Worm (Caenorhabditis elegans) whole organism, young adult: Measurements from ENCODE around the gene C06G4.4.

Source experiments
- B0336.3 ChIP-seq: fragments of 200-800 bp; sonication (Bioruptor generic); IDR thresholded peaks from 2 replicates; pipeline ENCODE4 v1.3.6; 2022; ENCODE audit warnings: missing genetic modification characterization, missing compliant biosample characterization
- C06A6.2 ChIP-seq: fragments of 200-800 bp; sonication (Bioruptor generic); conservative IDR thresholded peaks from 2 replicates; pipeline ENCODE4 v1.3.6; 2022; ENCODE audit warnings: missing genetic modification characterization, missing compliant biosample characterization
- C17E4.6 ChIP-seq: fragments of 200-800 bp; sonication (Bioruptor generic); IDR thresholded peaks from 2 replicates; pipeline ENCODE4 v1.3.6; 2022; ENCODE audit warnings: missing genetic modification reagents, missing genetic modification characterization, missing compliant biosample characterization
- F39B2.1 ChIP-seq: fragments of 200-800 bp; sonication (Bioruptor generic); IDR thresholded peaks from 2 replicates; pipeline ENCODE4 v1.3.6; 2022; ENCODE audit warnings: missing genetic modification reagents, missing genetic modification characterization, missing compliant biosample characterization
- F49E8.2 ChIP-seq: sonication (generic microtip); optimal IDR thresholded peaks from 3 replicates; lab custom pipeline; 2017; ENCODE audit warnings: missing genetic modification characterization, mild to moderate bottlenecking, missing compliant biosample characterization, antibody characterized with exemption, moderate library complexity; ENCODE audit not compliant: insufficient read depth
- F52B5.7 ChIP-seq: sonication (generic microtip); optimal IDR thresholded peaks from 2 replicates; lab custom pipeline; 2016; ENCODE audit warnings: mild to moderate bottlenecking, missing genetic modification characterization, missing compliant biosample characterization
- F55B11.4 ChIP-seq: sonication (generic microtip); optimal IDR thresholded peaks from 2 replicates; lab custom pipeline; 2016; ENCODE audit warnings: missing compliant biosample characterization, missing genetic modification characterization, borderline replicate concordance; ENCODE audit not compliant: insufficient read depth
- F57A8.1 ChIP-seq: fragments of 200-800 bp; sonication (Bioruptor generic); optimal IDR thresholded peaks from 2 replicates; lab custom pipeline; 2018; ENCODE audit warnings: mild to moderate bottlenecking, missing genetic modification characterization, moderate library complexity, missing compliant biosample characterization
- K11D2.4 ChIP-seq: fragments of 200-800 bp; sonication (Bioruptor generic); IDR thresholded peaks from 2 replicates; pipeline ENCODE4 v1.3.6; 2022; ENCODE audit warnings: missing genetic modification reagents, missing genetic modification characterization, missing compliant biosample characterization
- Y56A3A.18 ChIP-seq: fragments of 200-800 bp; sonication (Bioruptor generic); IDR thresholded peaks from 2 replicates; pipeline ENCODE4 v1.3.6; 2022; ENCODE audit warnings: missing genetic modification reagents, missing genetic modification characterization, missing compliant biosample characterization
- ZK185.1 ChIP-seq: sonication (generic microtip); optimal IDR thresholded peaks from 2 replicates; lab custom pipeline; 2016; ENCODE audit warnings: mild to moderate bottlenecking, missing genetic modification characterization, missing compliant biosample characterization; ENCODE audit not compliant: poor library complexity, severe bottlenecking
- attf-3 ChIP-seq: fragments of 200-800 bp; sonication (Bioruptor generic); conservative IDR thresholded peaks from 2 replicates; pipeline ENCODE4 v1.3.6; 2022; ENCODE audit warnings: missing genetic modification reagents, missing genetic modification characterization, missing compliant biosample characterization
- attf-6 ChIP-seq: fragments of 200-800 bp; sonication (Bioruptor generic); IDR thresholded peaks from 2 replicates; pipeline ENCODE4 v1.3.6; 2022; ENCODE audit warnings: missing genetic modification reagents, missing genetic modification characterization, missing compliant biosample characterization
- bed-2 ChIP-seq: fragments of 200-800 bp; sonication (Bioruptor generic); IDR thresholded peaks from 2 replicates; pipeline ENCODE4 v1.3.6; 2022; ENCODE audit warnings: missing genetic modification reagents, missing genetic modification characterization, missing compliant biosample characterization
- ccch-3 ChIP-seq: fragments of 200-800 bp; sonication (Bioruptor generic); optimal IDR thresholded peaks from 2 replicates; lab custom pipeline; 2018; ENCODE audit warnings: mild to moderate bottlenecking, missing genetic modification characterization, missing compliant biosample characterization
- cebp-1 ChIP-seq, 2 experiments: fragments of 200-800 bp in 1 of 2; sonication (Bioruptor generic) in 1 of 2; sonication (generic microtip) in 1 of 2; IDR thresholded peaks in 1 of 2; optimal IDR thresholded peaks in 1 of 2; 2 replicates each; pipeline versions ENCODE4 v1.3.6 to Lab custom; 2017 to 2022; ENCODE audit warnings: missing compliant biosample characterization in 2 of 2, missing genetic modification characterization in 2 of 2, mild to moderate bottlenecking in 1 of 2, missing genetic modification reagents in 1 of 2, moderate library complexity in 1 of 2
- cebp-2 ChIP-seq: fragments of 200-800 bp; sonication (Bioruptor generic); IDR thresholded peaks from 2 replicates; pipeline ENCODE4 v1.3.6; 2022; ENCODE audit warnings: missing genetic modification characterization, missing compliant biosample characterization
- ceh-100 ChIP-seq: fragments of 200-800 bp; sonication (Bioruptor generic); IDR thresholded peaks from 2 replicates; pipeline ENCODE4 v1.3.6; 2022; ENCODE audit warnings: missing genetic modification reagents, missing genetic modification characterization, missing compliant biosample characterization
- ceh-40 ChIP-seq: fragments of 200-800 bp; sonication (Bioruptor generic); IDR thresholded peaks from 2 replicates; pipeline ENCODE4 v1.3.6; 2022; ENCODE audit warnings: missing genetic modification characterization, missing compliant biosample characterization
- ceh-91 ChIP-seq: fragments of 200-800 bp; sonication (Bioruptor generic); IDR thresholded peaks from 2 replicates; pipeline ENCODE4 v1.3.6; 2022; ENCODE audit warnings: missing genetic modification reagents, missing genetic modification characterization, missing compliant biosample characterization
- dox-1 ChIP-seq: fragments of 200-800 bp; sonication (Bioruptor generic); IDR thresholded peaks from 2 replicates; pipeline ENCODE4 v1.3.6; 2022; ENCODE audit warnings: missing genetic modification reagents, missing genetic modification characterization, missing compliant biosample characterization
- dpff-1 ChIP-seq: sonication (generic microtip); optimal IDR thresholded peaks from 2 replicates; lab custom pipeline; 2017; ENCODE audit warnings: mild to moderate bottlenecking, missing genetic modification characterization, missing compliant biosample characterization
- ekl-4 ChIP-seq: fragments of 200-800 bp; sonication (Bioruptor generic); IDR thresholded peaks from 2 replicates; pipeline ENCODE4 v1.3.6; 2022; ENCODE audit warnings: missing genetic modification reagents, missing genetic modification characterization, missing compliant biosample characterization
- fkh-3 ChIP-seq: sonication (generic microtip); optimal IDR thresholded peaks from 2 replicates; lab custom pipeline; 2016; ENCODE audit warnings: mild to moderate bottlenecking, missing genetic modification characterization, missing compliant biosample characterization
- hmg-1.2 ChIP-seq: fragments of 200-800 bp; sonication (Bioruptor generic); IDR thresholded peaks from 2 replicates; pipeline ENCODE4 v1.3.6; 2022; ENCODE audit warnings: missing genetic modification reagents, missing genetic modification characterization, missing compliant biosample characterization
- lin-26 ChIP-seq: fragments of 200-800 bp; sonication (Bioruptor generic); IDR thresholded peaks from 2 replicates; pipeline ENCODE4 v1.3.6; 2022; ENCODE audit warnings: missing genetic modification reagents, missing genetic modification characterization, missing compliant biosample characterization
- lin-54 ChIP-seq: fragments of 200-800 bp; sonication (Bioruptor generic); optimal IDR thresholded peaks from 2 replicates; lab custom pipeline; 2018; ENCODE audit warnings: mild to moderate bottlenecking, missing genetic modification characterization, missing compliant biosample characterization
- lir-1 ChIP-seq: fragments of 200-800 bp; sonication (Bioruptor generic); conservative IDR thresholded peaks from 2 replicates; pipeline ENCODE4 v1.3.6; 2022; ENCODE audit warnings: missing genetic modification reagents, missing genetic modification characterization, missing compliant biosample characterization
- lsl-1 ChIP-seq: fragments of 200-800 bp; sonication (Bioruptor generic); optimal IDR thresholded peaks from 2 replicates; lab custom pipeline; 2018; ENCODE audit warnings: mild to moderate bottlenecking, missing genetic modification characterization, moderate library complexity, missing compliant biosample characterization
- madf-3 ChIP-seq: fragments of 200-800 bp; sonication (Bioruptor generic); IDR thresholded peaks from 2 replicates; pipeline ENCODE4 v1.3.6; 2022; ENCODE audit warnings: missing genetic modification reagents, missing genetic modification characterization, missing compliant biosample characterization
- madf-6 ChIP-seq: fragments of 200-800 bp; sonication (Bioruptor generic); IDR thresholded peaks from 2 replicates; pipeline ENCODE4 v1.3.6; 2022; ENCODE audit warnings: missing genetic modification reagents, missing genetic modification characterization, missing compliant biosample characterization
- nfya-1 ChIP-seq: sonication (generic microtip); optimal IDR thresholded peaks from 2 replicates; lab custom pipeline; 2017; ENCODE audit warnings: antibody characterized with exemption, missing compliant biosample characterization, missing genetic modification characterization, borderline replicate concordance; ENCODE audit not compliant: insufficient read depth
- pha-4 ChIP-seq: fragments of 150-350 bp; sonication (generic microtip); optimal IDR thresholded peaks from 2 replicates; lab custom pipeline; 2014; ENCODE audit warnings: missing biosample characterization, missing genetic modification reagents, missing genetic modification characterization
- repo-1 ChIP-seq: sonication (generic microtip); optimal IDR thresholded peaks from 2 replicates; lab custom pipeline; 2017; ENCODE audit warnings: mild to moderate bottlenecking, missing genetic modification characterization, missing compliant biosample characterization
- sdz-38 ChIP-seq: sonication (generic microtip); optimal IDR thresholded peaks from 2 replicates; lab custom pipeline; 2016; ENCODE audit warnings: missing genotype, missing genetic modification characterization, missing compliant biosample characterization
- snpc-1.1 ChIP-seq: sonication (generic microtip); optimal IDR thresholded peaks from 2 replicates; lab custom pipeline; 2017; ENCODE audit warnings: missing genetic modification characterization, mild to moderate bottlenecking, missing compliant biosample characterization, antibody characterized with exemption, moderate library complexity, missing genotype, missing genetic modification reagents; ENCODE audit not compliant: insufficient read depth
- snpc-4 ChIP-seq, 5 experiments: fragments of 150-350 bp in 1 of 5; sonication (generic microtip) in 4 of 5; optimal IDR thresholded peaks; 2 replicates each; lab custom pipeline; 2014 to 2018; ENCODE audit warnings: missing genetic modification characterization in 5 of 5, missing biosample characterization in 3 of 5, antibody characterized with exemption in 2 of 5, mild to moderate bottlenecking in 2 of 5, missing compliant biosample characterization in 2 of 5, missing genotype in 2 of 5, moderate library complexity in 2 of 5, missing genetic modification reagents in 1 of 5
- somi-1 ChIP-seq: fragments of 200-800 bp; sonication (Bioruptor generic); optimal IDR thresholded peaks from 2 replicates; lab custom pipeline; 2018; ENCODE audit warnings: mild to moderate bottlenecking, missing genetic modification characterization, missing compliant biosample characterization
- tlf-1 ChIP-seq: fragments of 200-800 bp; sonication (Bioruptor generic); optimal IDR thresholded peaks from 2 replicates; lab custom pipeline; 2018; ENCODE audit warnings: mild to moderate bottlenecking, missing genetic modification characterization, missing compliant biosample characterization
- xnd-1 ChIP-seq: sonication (generic microtip); optimal IDR thresholded peaks from 2 replicates; lab custom pipeline; 2016; ENCODE audit warnings: missing genotype, missing genetic modification reagents, missing genetic modification characterization, missing compliant biosample characterization
- zim-3 ChIP-seq: sonication (generic microtip); optimal IDR thresholded peaks from 2 replicates; lab custom pipeline; 2017; ENCODE audit warnings: mild to moderate bottlenecking, missing genetic modification characterization, moderate library complexity, missing compliant biosample characterization
- ztf-26 ChIP-seq: sonication (generic microtip); optimal IDR thresholded peaks from 2 replicates; lab custom pipeline; 2017; ENCODE audit warnings: missing genetic modification characterization, missing compliant biosample characterization
- ztf-28 ChIP-seq: fragments of 200-800 bp; sonication (Bioruptor generic); IDR thresholded peaks from 2 replicates; pipeline ENCODE4 v1.3.6; 2022; ENCODE audit warnings: missing genetic modification reagents, missing genetic modification characterization, missing compliant biosample characterization
- ztf-6 ChIP-seq: fragments of 200-800 bp; sonication (Bioruptor generic); IDR thresholded peaks from 2 replicates; pipeline ENCODE4 v1.3.6; 2022; ENCODE audit warnings: missing genetic modification reagents, missing genetic modification characterization, missing compliant biosample characterization

The C06G4.4 gene

DNA sequence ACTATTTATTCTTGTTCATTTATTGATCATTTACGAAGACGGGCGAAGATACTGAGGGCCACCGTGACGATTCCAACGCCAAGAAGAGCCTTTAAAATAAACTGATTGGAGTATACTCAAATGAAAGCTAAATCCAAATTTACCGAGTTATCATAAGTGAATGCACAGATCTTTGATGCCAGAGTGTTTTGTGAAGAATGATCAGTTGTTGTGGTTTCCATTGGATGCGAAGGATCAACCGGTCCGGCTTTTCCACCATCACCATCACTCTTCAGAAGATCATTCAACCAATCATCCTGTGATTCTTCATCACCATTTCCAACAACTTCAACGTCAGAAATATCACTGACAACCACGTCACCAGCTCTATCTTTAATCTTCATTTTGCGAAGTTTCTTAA is 388 bp downstream of the C06G4.4 start (continued):
- TF ChIP-seq ZK185.1 (tag; lab: Kevin White, UChicago) (peak; percentile 14), cebp-2 (GFP tag; lab: Robert Waterston, UW) (no peak), attf-6 (GFP tag; lab: Robert Waterston, UW) (0 out of 2 replicates have a peak, but pooled peaks have one; percentile 9), ekl-4 (peak; percentile 36; the same call in 1 of the 2 replicates), zim-3 (tag; lab: Kevin White, UChicago) (peak; percentile 20), hmg-1.2 (peak; percentile 12; the same call in 1 of the 2 replicates), ceh-100 (no peak), madf-3 (GFP tag; lab: Robert Waterston, UW) (0 out of 2 replicates have a peak, but pooled peaks have one; percentile 4), fkh-3 (tag; lab: Kevin White, UChicago) (no peak), F52B5.7 (peak; percentile 79), F57A8.1 (no peak)

DNA sequence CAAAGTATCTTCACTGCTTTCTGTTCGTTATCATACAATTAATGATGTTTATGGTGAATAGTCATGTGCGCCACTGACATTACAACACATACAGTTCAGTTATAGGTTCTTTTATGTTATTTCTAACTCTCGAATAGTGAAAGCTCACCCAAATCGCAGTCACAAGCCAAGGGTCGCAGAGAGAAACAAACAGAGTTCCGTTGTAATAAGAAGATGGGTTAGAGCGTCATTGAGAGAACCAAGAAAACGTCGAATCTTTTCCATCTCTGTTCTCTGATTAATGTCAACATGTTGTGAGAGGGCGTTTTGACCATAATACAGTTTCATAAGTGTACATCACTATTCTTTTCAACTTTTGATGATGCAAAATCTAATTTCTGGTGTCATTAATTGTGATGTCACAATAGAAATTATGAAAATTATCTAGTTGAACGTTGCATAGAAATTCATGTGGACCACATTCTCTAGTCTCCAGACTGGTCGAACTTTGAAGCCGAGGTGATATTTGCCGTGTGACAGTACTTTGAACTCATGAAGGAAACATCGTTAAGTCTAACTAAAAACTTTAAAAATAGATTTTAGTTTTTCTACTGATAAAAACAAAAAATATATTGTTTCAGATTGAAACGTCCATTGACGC is 3.5 kb downstream of the C06G4.4 start:
- TF ChIP-seq sdz-38 (no peak), xnd-1 (tag; lab: Kevin White, UChicago) (no peak), C17E4.6 (no peak), madf-3 (GFP tag; lab: Robert Waterston, UW) (no peak), cebp-1 (GFP tag; IDR thresholded peaks at IDR 0.05; lab: Robert Waterston, UW) (no peak), cebp-1 (tag; optimal IDR thresholded peaks at IDR 0.05; lab: Kevin White, UChicago) (peak; percentile 44), madf-6 (GFP tag; lab: Robert Waterston, UW) (no peak; the same call in 1 of the 2 replicates), B0336.3 (GFP tag; lab: Robert Waterston, UW) (peak; percentile 24; the same call in 1 of the 2 replicates), C06A6.2 (no peak), F57A8.1 (no peak), ceh-91 (GFP tag; lab: Robert Waterston, UW) (no peak), tlf-1 (peak; percentile 10), repo-1 (tag; lab: Kevin White, UChicago) (no peak), ccch-3 (GFP tag; lab: Kevin White, UChicago) (no peak), F55B11.4 (no peak), nfya-1 (tag; lab: Kevin White, UChicago) (no peak), ztf-6 (GFP tag; lab: Robert Waterston, UW) (no peak), F39B2.1 (GFP tag; lab: Robert Waterston, UW) (no peak), lin-26 (GFP tag; lab: Robert Waterston, UW) (no peak), snpc-4 (GFP tag; optimal IDR thresholded peaks at IDR 0.05; lab: Kevin White, UChicago) (no peak), snpc-4 (tag; optimal IDR thresholded peaks at IDR 0.05; lab: Kevin White, UChicago) (no peak), ztf-28 (GFP tag; lab: Robert Waterston, UW) (no peak), lin-54 (GFP tag; lab: Kevin White, UChicago) (no peak), ceh-40 (no peak), Y56A3A.18 (GFP tag; lab: Robert Waterston, UW) (no peak), attf-3 (GFP tag; lab: Robert Waterston, UW) (no peak), dox-1 (GFP tag; lab: Robert Waterston, UW) (no peak), lsl-1 (GFP tag; lab: Kevin White, UChicago) (peak; percentile 6), F49E8.2 (tag; lab: Kevin White, UChicago) (no peak), snpc-1.1 (tag; lab: Kevin White, UChicago) (no peak), pha-4 (tag; lab: Kevin White, UChicago) (peak; percentile 65), lir-1 (no peak; the same call in 1 of the 2 replicates), somi-1 (GFP tag; lab: Kevin White, UChicago) (no peak), K11D2.4 (GFP tag; lab: Robert Waterston, UW) (no peak), F52B5.7 (no peak), bed-2 (GFP tag; lab: Robert Waterston, UW) (no peak), ZK185.1 (tag; lab: Kevin White, UChicago) (no peak), ztf-26 (no peak), dpff-1 (tag; lab: Kevin White, UChicago) (no peak)
